Fruit fly (Drosophila melanogaster) S2 (cell line): ENCODE measurements around the gene CG16775.

Source experiments
- CG8478 ChIP-seq: fragments of >200 bp; optimal IDR thresholded peaks from 2 replicates; lab custom pipeline; 2018
- CTCF ChIP-seq, 2 experiments: fragments of >200 bp; optimal IDR thresholded peaks; 2 replicates each; lab custom pipeline; 2018

- TF ChIP-seq CG8478 (lab: Kevin White, UChicago) (no peak), CTCF (optimal IDR thresholded peaks at IDR 0.05; lab: Kevin White, UChicago) (no peak)
Observed at dm6 chr3L:17907609-17908160, 21.2 kb upstream of the CG16775 start, which contains the start of the genes Prestin and Wdr92.
